Worm (Caenorhabditis elegans) whole organism, L2 larva: ENCODE results near the gene D1046.18.

Experiments used
- C34F6.9 ChIP-seq: fragments of 150-350 bp; optimal IDR thresholded peaks from 2 replicates; lab custom pipeline; 2014; ENCODE audit warnings: missing biosample characterization, missing genetic modification characterization
- F13H6.1 ChIP-seq: sonication (generic microtip); optimal IDR thresholded peaks from 2 replicates; lab custom pipeline; 2016; ENCODE audit warnings: missing genetic modification characterization, missing compliant biosample characterization
- R02D3.7 ChIP-seq: fragments of 150-350 bp; optimal IDR thresholded peaks from 2 replicates; lab custom pipeline; 2014; ENCODE audit warnings: missing biosample characterization, missing genetic modification characterization
- aly-2 ChIP-seq: fragments of 150-350 bp; optimal IDR thresholded peaks from 2 replicates; lab custom pipeline; 2014; ENCODE audit warnings: missing biosample characterization, missing genetic modification characterization
- ceh-16 ChIP-seq: fragments of 150-350 bp; optimal IDR thresholded peaks from 2 replicates; lab custom pipeline; 2014; ENCODE audit warnings: missing biosample characterization, missing genetic modification characterization
- ceh-82 ChIP-seq: fragments of 150-350 bp; optimal IDR thresholded peaks from 2 replicates; lab custom pipeline; 2014; ENCODE audit warnings: missing biosample characterization, missing genetic modification characterization
- egl-27 ChIP-seq: sonication (generic microtip); optimal IDR thresholded peaks from 3 replicates; lab custom pipeline; 2017; ENCODE audit warnings: missing biosample characterization, missing genetic modification reagents, missing genetic modification characterization
- elt-1 ChIP-seq: fragments of 150-350 bp; optimal IDR thresholded peaks from 2 replicates; lab custom pipeline; 2014; ENCODE audit warnings: missing biosample characterization, missing genetic modification characterization
- elt-3 ChIP-seq: sonication (generic microtip); optimal IDR thresholded peaks from 2 replicates; lab custom pipeline; 2017; ENCODE audit warnings: missing biosample characterization, missing genetic modification characterization
- fos-1 ChIP-seq: fragments of 150-350 bp; optimal IDR thresholded peaks from 2 replicates; lab custom pipeline; 2014; ENCODE audit warnings: missing biosample characterization, missing genetic modification characterization
- lin-11 ChIP-seq: fragments of 150-350 bp; sonication (generic microtip); optimal IDR thresholded peaks from 2 replicates; lab custom pipeline; 2014; ENCODE audit warnings: missing biosample characterization, missing genetic modification characterization, inconsistent platforms, mixed read lengths
- lsy-2 ChIP-seq, 2 experiments: fragments of 150-350 bp in 1 of 2; sonication (generic microtip) in 1 of 2; optimal IDR thresholded peaks; 2 replicates each; lab custom pipeline; 2014 to 2017; ENCODE audit warnings: missing biosample characterization in 2 of 2, missing genetic modification characterization in 2 of 2
- mbf-1 ChIP-seq: sonication (generic microtip); optimal IDR thresholded peaks from 2 replicates; lab custom pipeline; 2017; ENCODE audit warnings: missing biosample characterization, missing genetic modification characterization
- nhr-11 ChIP-seq: fragments of 150-350 bp; optimal IDR thresholded peaks from 2 replicates; lab custom pipeline; 2014; ENCODE audit warnings: missing biosample characterization, missing genetic modification characterization
- nhr-129 ChIP-seq: fragments of 150-350 bp; optimal IDR thresholded peaks from 2 replicates; lab custom pipeline; 2014; ENCODE audit warnings: missing biosample characterization, missing genetic modification characterization
- nhr-23 ChIP-seq: fragments of 150-350 bp; optimal IDR thresholded peaks from 2 replicates; lab custom pipeline; 2014; ENCODE audit warnings: missing biosample characterization, missing genetic modification reagents, missing genetic modification characterization
- nhr-25 ChIP-seq: fragments of 150-350 bp; sonication (generic microtip); optimal IDR thresholded peaks from 3 replicates; lab custom pipeline; 2014; ENCODE audit warnings: missing biosample characterization, missing genetic modification characterization
- sma-9 ChIP-seq, 2 experiments: fragments of 150-350 bp in 1 of 2; sonication (generic microtip) in 1 of 2; optimal IDR thresholded peaks; 2 replicates each; lab custom pipeline; 2014 to 2016; ENCODE audit warnings: missing genetic modification characterization in 2 of 2, mild to moderate bottlenecking in 1 of 2, missing biosample characterization in 1 of 2, missing compliant biosample characterization in 1 of 2, missing genetic modification reagents in 1 of 2, moderate library complexity in 1 of 2
- unc-39 ChIP-seq: fragments of 150-350 bp; optimal IDR thresholded peaks from 2 replicates; lab custom pipeline; 2014; ENCODE audit warnings: missing biosample characterization, missing genetic modification characterization
- unc-55 ChIP-seq: fragments of 150-350 bp; sonication (generic microtip); optimal IDR thresholded peaks from 3 replicates; lab custom pipeline; 2014; ENCODE audit warnings: missing biosample characterization, missing genetic modification reagents, missing genetic modification characterization
- unc-62 ChIP-seq: fragments of 150-350 bp; optimal IDR thresholded peaks from 2 replicates; lab custom pipeline; 2014; ENCODE audit warnings: missing biosample characterization, missing genetic modification reagents, missing genetic modification characterization
- ztf-1 ChIP-seq: fragments of 200-800 bp; sonication (Bioruptor generic); conservative IDR thresholded peaks from 2 replicates; pipeline ENCODE4 v1.3.6; 2022; ENCODE audit warnings: missing genetic modification characterization, missing compliant biosample characterization
- ztf-4 ChIP-seq: fragments of 150-350 bp; optimal IDR thresholded peaks from 2 replicates; lab custom pipeline; 2014; ENCODE audit warnings: missing biosample characterization, missing genetic modification characterization

D1046.18 gene

DNA sequence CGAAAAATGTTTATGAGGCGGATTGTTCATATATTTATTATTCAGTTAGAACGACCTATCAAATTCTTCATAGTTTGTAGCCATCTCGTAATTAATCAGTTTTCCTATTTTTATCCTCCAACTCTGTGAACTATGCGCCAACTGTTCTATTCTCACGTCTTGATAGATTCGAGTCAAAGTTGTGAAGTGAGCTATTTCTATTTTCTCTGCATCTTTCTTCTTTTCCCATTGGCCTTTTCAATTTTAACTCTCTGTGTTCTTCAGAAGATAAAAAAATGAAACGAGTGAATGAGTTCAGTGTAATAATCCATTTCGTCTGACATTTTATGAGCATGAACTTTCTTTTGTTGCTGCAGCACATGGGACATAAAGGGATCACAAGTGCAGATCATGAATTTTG is 48.0 kb downstream of the D1046.18 start:
- peak; percentile 42 for TF ChIP-seq F13H6.1 (tag; lab: Kevin White, UChicago)
- peak; percentile 27 for TF ChIP-seq ztf-4 (tag; lab: Kevin White, UChicago)
- TF ChIP-seq C34F6.9 = peak; percentile 32
- TF ChIP-seq unc-39 (tag; lab: Kevin White, UChicago) = no peak
- peak; percentile 39 for TF ChIP-seq nhr-129
- TF ChIP-seq aly-2 (tag; lab: Kevin White, UChicago) = no peak
- TF ChIP-seq sma-9 (GFP tag; optimal IDR thresholded peaks at IDR 0.05; lab: Kevin White, UChicago) = peak; percentile 48
- TF ChIP-seq sma-9 (tag; optimal IDR thresholded peaks at IDR 0.05; lab: Kevin White, UChicago) = no peak
- peak in 1 of 2 experiments; percentile 61 for TF ChIP-seq lsy-2 (tag; optimal IDR thresholded peaks at IDR 0.05; lab: Kevin White, UChicago)
- TF ChIP-seq, all 48 proteins: peak for 6

DNA sequence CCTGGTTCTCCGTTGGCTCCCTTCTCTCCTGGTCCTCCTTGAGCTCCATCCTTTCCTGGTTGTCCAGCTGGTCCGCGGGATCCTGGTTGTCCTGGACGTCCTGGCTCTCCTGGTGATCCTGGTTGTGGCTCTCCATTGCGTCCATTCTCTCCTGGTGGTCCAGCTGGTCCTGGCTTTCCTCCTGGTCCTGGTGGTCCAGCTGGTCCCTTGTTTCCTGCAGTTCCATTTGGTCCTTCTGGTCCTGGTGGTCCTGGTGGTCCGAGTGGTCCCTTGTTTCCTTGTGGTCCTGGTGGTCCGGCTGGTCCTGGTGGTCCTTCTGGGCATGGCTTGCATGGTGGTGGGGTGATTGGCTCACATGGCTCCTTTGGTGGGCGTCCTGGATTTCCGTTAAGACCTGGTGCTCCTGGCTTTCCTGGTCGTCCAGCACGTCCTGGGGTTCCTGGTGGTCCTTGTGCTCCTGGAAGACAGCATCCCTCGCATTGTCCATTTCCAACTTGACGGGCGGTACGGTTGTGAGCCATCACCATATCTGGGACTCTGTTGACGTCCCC is 49.1 kb downstream of the D1046.18 start:
- TF ChIP-seq lin-11 (tag; lab: Kevin White, UChicago) (no peak), egl-27 (tag; lab: Kevin White, UChicago) (no peak), ztf-4 (tag; lab: Kevin White, UChicago) (no peak), ceh-82 (tag; lab: Kevin White, UChicago) (no peak), ceh-16 (tag; lab: Kevin White, UChicago) (no peak), mbf-1 (tag; lab: Kevin White, UChicago) (no peak), ztf-1 (GFP tag; lab: Robert Waterston, UW) (no peak), unc-55 (GFP tag; lab: Kevin White, UChicago) (no peak), sma-9 (GFP tag; optimal IDR thresholded peaks at IDR 0.05; lab: Kevin White, UChicago) (no peak), sma-9 (tag; optimal IDR thresholded peaks at IDR 0.05; lab: Kevin White, UChicago) (no peak), fos-1 (tag; lab: Kevin White, UChicago) (no peak), R02D3.7 (tag; lab: Kevin White, UChicago) (no peak), elt-1 (no peak), nhr-25 (tag; lab: Kevin White, UChicago) (no peak)
- TF ChIP-seq, all 48 proteins: peak for 0

DNA sequence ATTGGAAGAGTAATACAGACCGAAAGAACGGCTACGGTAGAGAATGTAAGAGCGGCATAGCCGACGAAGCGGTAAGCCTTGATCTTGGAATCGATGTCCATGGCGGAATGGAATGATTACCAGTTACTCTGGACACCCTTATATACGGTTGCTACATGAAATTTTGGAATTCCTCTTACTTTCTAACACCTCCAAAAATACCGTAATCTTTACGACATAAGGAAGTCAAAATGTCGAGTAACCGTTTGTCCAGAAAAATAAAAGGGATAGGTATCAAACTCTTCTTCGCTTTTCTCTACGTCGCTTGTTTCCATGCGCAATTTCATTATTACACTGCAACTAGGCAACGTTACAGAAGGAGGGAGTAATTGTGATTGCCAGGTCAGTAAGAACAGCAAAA is 49.7 kb downstream of the D1046.18 start, which contains the start of gene col-119:
TSS of gene col-119 (minus strand) at position 101 of the 400 bp plus-strand sequence.
- TF ChIP-seq nhr-23 (tag; lab: Kevin White, UChicago) (no peak), elt-3 (no peak), aly-2 (tag; lab: Kevin White, UChicago) (no peak), nhr-11 (tag; lab: Kevin White, UChicago) (no peak), unc-62 (no peak)
